Fruit fly (Drosophila melanogaster) whole organism, embryonic: Measurements from ENCODE around the gene CG10725.

Source experiments
- Antp ChIP-seq: fragments of 200-800 bp; sonication (Bioruptor generic); optimal IDR thresholded peaks from 3 replicates; lab custom pipeline; 2016; ENCODE audit warnings: missing biosample characterization, missing genetic modification characterization
- CG11695 ChIP-seq: fragments of 200-800 bp; sonication (Bioruptor generic); IDR thresholded peaks from 3 replicates; pipeline ENCODE4 v1.3.6; 2022; ENCODE audit warnings: missing biosample characterization, missing genetic modification characterization
- CG12104 ChIP-seq: fragments of 200-800 bp; sonication (Bioruptor generic); optimal IDR thresholded peaks from 3 replicates; lab custom pipeline; 2016; ENCODE audit warnings: missing biosample characterization, missing genetic modification characterization
- CG12299 ChIP-seq: fragments of 200-800 bp; sonication (Bioruptor generic); optimal IDR thresholded peaks from 2 replicates; lab custom pipeline; 2018; ENCODE audit warnings: missing biosample characterization, mild to moderate bottlenecking, missing genetic modification characterization
- CG13296 ChIP-seq: fragments of 200-800 bp; sonication (Bioruptor generic); optimal IDR thresholded peaks from 3 replicates; lab custom pipeline; 2018; ENCODE audit warnings: missing biosample characterization, mild to moderate bottlenecking, missing genetic modification characterization
- CG13624 ChIP-seq: fragments of 200-800 bp; sonication (Bioruptor generic); optimal IDR thresholded peaks from 2 replicates; lab custom pipeline; 2016; ENCODE audit warnings: missing biosample characterization, missing genetic modification characterization
- CG1529 ChIP-seq: fragments of 200-800 bp; sonication (Bioruptor generic); optimal IDR thresholded peaks from 3 replicates; lab custom pipeline; 2018; ENCODE audit warnings: missing biosample characterization, missing genetic modification characterization
- CG16779 ChIP-seq: fragments of 200-800 bp; sonication (Bioruptor generic); IDR thresholded peaks from 2 replicates; pipeline ENCODE4 v1.3.6; 2022; ENCODE audit warnings: missing biosample characterization, missing genetic modification characterization
- CG17829 ChIP-seq: fragments of 200-800 bp; optimal IDR thresholded peaks from 2 replicates; lab custom pipeline; 2019; ENCODE audit warnings: missing biosample characterization, mild to moderate bottlenecking, missing genetic modification characterization, moderate library complexity
- CG18262 ChIP-seq: fragments of 200-800 bp; optimal IDR thresholded peaks from 3 replicates; lab custom pipeline; 2019; ENCODE audit warnings: missing biosample characterization, mild to moderate bottlenecking, missing genetic modification characterization, moderate library complexity
- CG18599 ChIP-seq: fragments of 200-800 bp; sonication (Bioruptor generic); optimal IDR thresholded peaks from 3 replicates; lab custom pipeline; 2017; ENCODE audit warnings: missing biosample characterization, missing genetic modification characterization, mild to moderate bottlenecking, moderate library complexity, missing genetic modification reagents
- CG2116 ChIP-seq: fragments of 200-800 bp; sonication (Bioruptor generic); optimal IDR thresholded peaks from 3 replicates; lab custom pipeline; 2018; ENCODE audit warnings: missing biosample characterization, mild to moderate bottlenecking, missing genetic modification characterization
- CG2678 ChIP-seq: fragments of 200-800 bp; sonication (Bioruptor generic); optimal IDR thresholded peaks from 3 replicates; lab custom pipeline; 2019; ENCODE audit warnings: missing biosample characterization, mild to moderate bottlenecking, missing genetic modification characterization, moderate library complexity
- CG30431 ChIP-seq: fragments of 200-800 bp; sonication (Bioruptor generic); optimal IDR thresholded peaks from 2 replicates; lab custom pipeline; 2017; ENCODE audit warnings: missing biosample characterization, missing genetic modification characterization
- CG31388 ChIP-seq: fragments of 200-800 bp; sonication (Bioruptor generic); optimal IDR thresholded peaks from 2 replicates; lab custom pipeline; 2016; ENCODE audit warnings: missing biosample characterization, missing genetic modification characterization
- CG4404 ChIP-seq: fragments of 200-800 bp; sonication (Bioruptor generic); IDR thresholded peaks from 2 replicates; pipeline ENCODE4 v1.3.6; 2022; ENCODE audit warnings: missing biosample characterization, missing genetic modification characterization
- CG6765 ChIP-seq: fragments of 200-800 bp; sonication (Bioruptor generic); optimal IDR thresholded peaks from 3 replicates; lab custom pipeline; 2017; ENCODE audit warnings: missing biosample characterization, mild to moderate bottlenecking, missing genetic modification characterization
- CG7357 ChIP-seq: fragments of 200-800 bp; sonication (Bioruptor generic); IDR thresholded peaks from 3 replicates; pipeline ENCODE4 v1.3.6; 2022; ENCODE audit warnings: missing biosample characterization, missing genetic modification characterization
- CG7556 ChIP-seq: fragments of 200-800 bp; sonication (Bioruptor generic); optimal IDR thresholded peaks from 2 replicates; lab custom pipeline; 2017; ENCODE audit warnings: missing biosample characterization, mild to moderate bottlenecking, missing genetic modification characterization
- CG7786 ChIP-seq: fragments of 200-800 bp; sonication (Bioruptor generic); optimal IDR thresholded peaks from 2 replicates; lab custom pipeline; 2016; ENCODE audit warnings: missing biosample characterization, missing genetic modification characterization
- CG7963 ChIP-seq: fragments of 200-800 bp; sonication (Bioruptor generic); IDR thresholded peaks from 3 replicates; pipeline ENCODE4 v1.3.6; 2022; ENCODE audit warnings: missing biosample characterization, missing genetic modification characterization; ENCODE audit not compliant: partially characterized antibody
- CG8089 ChIP-seq: fragments of 200-800 bp; sonication (Bioruptor generic); optimal IDR thresholded peaks from 3 replicates; lab custom pipeline; 2016; ENCODE audit warnings: missing biosample characterization, missing genetic modification characterization
- CG8290 ChIP-seq, 3 experiments: fragments of 200-800 bp; sonication (Bioruptor generic); optimal IDR thresholded peaks; 2 replicates each; lab custom pipeline; 2016 to 2019; ENCODE audit warnings: missing biosample characterization in 3 of 3, missing genetic modification characterization in 3 of 3, mild to moderate bottlenecking in 2 of 3, moderate library complexity in 1 of 3
- CG9932 ChIP-seq: fragments of 200-800 bp; sonication (Bioruptor generic); IDR thresholded peaks from 2 replicates; pipeline ENCODE4 v1.3.6; 2022; ENCODE audit warnings: missing biosample characterization, missing genetic modification characterization
- Chrac-16 ChIP-seq: fragments of 200-800 bp; sonication (Bioruptor generic); optimal IDR thresholded peaks from 3 replicates; lab custom pipeline; 2016; ENCODE audit warnings: missing biosample characterization, missing genetic modification characterization
- Dref ChIP-seq: fragments of 200-800 bp; sonication (Bioruptor generic); IDR thresholded peaks from 2 replicates; pipeline ENCODE4 v1.3.6; 2022; ENCODE audit warnings: missing biosample characterization, missing genetic modification characterization
- ERR ChIP-seq: fragments of 200-800 bp; sonication (Bioruptor generic); optimal IDR thresholded peaks from 2 replicates; lab custom pipeline; 2016; ENCODE audit warnings: missing biosample characterization, missing genetic modification characterization
- Hr78 ChIP-seq, 2 experiments: fragments of 200-800 bp in 1 of 2; fragments of >200 bp in 1 of 2; sonication (Bioruptor generic) in 1 of 2; optimal IDR thresholded peaks; 2 replicates each; lab custom pipeline; 2017 to 2019; ENCODE audit warnings: missing biosample characterization in 2 of 2, missing genetic modification characterization in 2 of 2, mild to moderate bottlenecking in 1 of 2, moderate library complexity in 1 of 2
- NFAT ChIP-seq: fragments of 200-800 bp; sonication (Bioruptor generic); IDR thresholded peaks from 2 replicates; pipeline ENCODE4 v1.3.6; 2022; ENCODE audit warnings: missing biosample characterization, missing genetic modification characterization
- Neu2 ChIP-seq: fragments of 200-800 bp; sonication (Bioruptor generic); optimal IDR thresholded peaks from 3 replicates; lab custom pipeline; 2016; ENCODE audit warnings: missing biosample characterization, missing genetic modification characterization, borderline replicate concordance
- Scr ChIP-seq: fragments of 200-800 bp; sonication (Bioruptor generic); IDR thresholded peaks from 2 replicates; pipeline ENCODE4 v1.3.6; 2022; ENCODE audit warnings: missing biosample characterization, missing genetic modification characterization; ENCODE audit not compliant: partially characterized antibody
- Ssrp ChIP-seq: fragments of 200-800 bp; sonication (Bioruptor generic); optimal IDR thresholded peaks from 2 replicates; lab custom pipeline; 2018; ENCODE audit warnings: missing biosample characterization, mild to moderate bottlenecking, missing genetic modification characterization, moderate library complexity
- ash1 ChIP-seq: fragments of 200-800 bp; sonication (Bioruptor generic); optimal IDR thresholded peaks from 2 replicates; lab custom pipeline; 2018; ENCODE audit warnings: missing biosample characterization, mild to moderate bottlenecking, missing genetic modification characterization
- crc ChIP-seq: fragments of 200-800 bp; sonication (Bioruptor generic); optimal IDR thresholded peaks from 2 replicates; lab custom pipeline; 2016; ENCODE audit warnings: missing biosample characterization, missing genetic modification characterization
- dmrt11E ChIP-seq: fragments of 200-800 bp; sonication (Bioruptor generic); optimal IDR thresholded peaks from 3 replicates; lab custom pipeline; 2018; ENCODE audit warnings: missing biosample characterization, mild to moderate bottlenecking, missing genetic modification characterization, moderate library complexity
- dmrt99B ChIP-seq: fragments of 200-800 bp; sonication (Bioruptor generic); optimal IDR thresholded peaks from 2 replicates; lab custom pipeline; 2018; ENCODE audit warnings: missing biosample characterization, mild to moderate bottlenecking, missing genetic modification characterization, moderate library complexity
- dpn ChIP-seq, 2 experiments: fragments of 200-800 bp; sonication (Bioruptor generic); optimal IDR thresholded peaks; 3 replicates each; lab custom pipeline; 2016; ENCODE audit warnings: missing biosample characterization in 2 of 2, missing genetic modification characterization in 2 of 2
- fd3F ChIP-seq: fragments of 200-800 bp; sonication (Bioruptor generic); optimal IDR thresholded peaks from 2 replicates; lab custom pipeline; 2018; ENCODE audit warnings: missing biosample characterization, mild to moderate bottlenecking, missing genetic modification characterization, moderate library complexity
- hb ChIP-seq: fragments of 200-800 bp; sonication (Bioruptor generic); IDR thresholded peaks from 3 replicates; pipeline ENCODE4 v1.3.6; 2022; ENCODE audit warnings: missing biosample characterization, missing genetic modification characterization; ENCODE audit not compliant: partially characterized antibody
- knrl ChIP-seq: fragments of 200-800 bp; sonication (Bioruptor generic); IDR thresholded peaks from 3 replicates; pipeline ENCODE4 v1.3.6; 2022; ENCODE audit warnings: missing biosample characterization, missing genetic modification characterization; ENCODE audit not compliant: partially characterized antibody
- lilli ChIP-seq: fragments of 200-800 bp; sonication (Bioruptor generic); optimal IDR thresholded peaks from 3 replicates; lab custom pipeline; 2016; ENCODE audit warnings: missing biosample characterization, missing genetic modification characterization
- odd ChIP-seq: fragments of 200-800 bp; sonication (Bioruptor generic); optimal IDR thresholded peaks from 2 replicates; lab custom pipeline; 2017; ENCODE audit warnings: missing biosample characterization, mild to moderate bottlenecking, missing genetic modification characterization
- peb ChIP-seq: fragments of 200-800 bp; sonication (Bioruptor generic); IDR thresholded peaks from 2 replicates; pipeline ENCODE4 v1.3.6; 2022; ENCODE audit warnings: missing biosample characterization, missing genetic modification characterization
- schlank ChIP-seq: fragments of 200-800 bp; sonication (Bioruptor generic); optimal IDR thresholded peaks from 2 replicates; lab custom pipeline; 2018; ENCODE audit warnings: missing biosample characterization, mild to moderate bottlenecking, missing genetic modification characterization
- sd ChIP-seq: fragments of 200-800 bp; sonication (Bioruptor generic); optimal IDR thresholded peaks from 3 replicates; lab custom pipeline; 2018; ENCODE audit warnings: missing biosample characterization, mild to moderate bottlenecking, missing genetic modification characterization, moderate library complexity
- slbo ChIP-seq: fragments of 200-800 bp; sonication (Bioruptor generic); IDR thresholded peaks from 2 replicates; pipeline ENCODE4 v1.3.6; 2022; ENCODE audit warnings: missing biosample characterization, missing genetic modification characterization
- tio ChIP-seq: fragments of 200-800 bp; sonication (Bioruptor generic); optimal IDR thresholded peaks from 2 replicates; lab custom pipeline; 2017; ENCODE audit warnings: missing biosample characterization, missing genetic modification characterization, inconsistent platforms
- ttk ChIP-seq: fragments of 200-800 bp; sonication (Bioruptor generic); IDR thresholded peaks from 2 replicates; pipeline ENCODE4 v2.1.2; 2022; ENCODE audit warnings: missing biosample characterization, missing genetic modification characterization
- z ChIP-seq: fragments of 200-800 bp; sonication (Bioruptor generic); IDR thresholded peaks from 3 replicates; pipeline ENCODE4 v1.3.6; 2022; ENCODE audit warnings: missing biosample characterization, missing genetic modification characterization
- zen2 ChIP-seq: fragments of 200-800 bp; sonication (Bioruptor generic); IDR thresholded peaks from 3 replicates; pipeline ENCODE4 v1.3.6; 2022; ENCODE audit warnings: missing biosample characterization, missing genetic modification characterization; ENCODE audit not compliant: partially characterized antibody

Gene CG10725

dm6 chr3L:13432791-13433190, 5.0 kb upstream of the CG10725 start (continued):
- no peak for TF ChIP-seq ttk (GFP tag; lab: Robert Waterston, UW)
- TF ChIP-seq CG4404 (GFP tag; lab: Robert Waterston, UW) = no peak
- TF ChIP-seq CG7786 (GFP tag; lab: Kevin White, UChicago) = no peak
- no peak for TF ChIP-seq Antp (GFP tag; lab: Kevin White, UChicago)
- no peak for TF ChIP-seq peb (GFP tag; lab: Robert Waterston, UW)
- TF ChIP-seq z (GFP tag; lab: Robert Waterston, UW) = peak; percentile 55; the same call in 1 of the 3 replicates
- TF ChIP-seq CG18262 (tag; lab: Kevin White, UChicago) = no peak
- TF ChIP-seq hb (GFP tag; lab: Robert Waterston, UW) = no peak
- TF ChIP-seq Neu2 = no peak
- TF ChIP-seq CG8290 (GFP tag; optimal IDR thresholded peaks at IDR 0.05; lab: Kevin White, UChicago) = no peak
- TF ChIP-seq CG8290 (tag; optimal IDR thresholded peaks at IDR 0.05; lab: Kevin White, UChicago) = no peak
- no peak for TF ChIP-seq Ssrp (tag; lab: Kevin White, UChicago)
- no peak for TF ChIP-seq CG7556
- no peak for TF ChIP-seq CG16779 (GFP tag; lab: Robert Waterston, UW)
- TF ChIP-seq CG2116 = no peak
- TF ChIP-seq CG31388 (GFP tag; lab: Kevin White, UChicago) = no peak
- TF ChIP-seq CG6765 (GFP tag; lab: Kevin White, UChicago) = no peak
- no peak for TF ChIP-seq CG12299 (tag; lab: Kevin White, UChicago)
- TF ChIP-seq Dref (GFP tag; lab: Robert Waterston, UW) = no peak
- no peak for TF ChIP-seq CG8089 (GFP tag; lab: Kevin White, UChicago)
- no peak for TF ChIP-seq CG18599 (GFP tag; lab: Kevin White, UChicago)
- no peak for TF ChIP-seq lilli (GFP tag; lab: Kevin White, UChicago)
- no peak for TF ChIP-seq fd3F (GFP tag; lab: Kevin White, UChicago)
- TF ChIP-seq CG13624 (GFP tag; lab: Kevin White, UChicago) = no peak
- no peak for TF ChIP-seq crc
- TF ChIP-seq CG2678 (tag; lab: Kevin White, UChicago) = no peak
- TF ChIP-seq NFAT (GFP tag; lab: Robert Waterston, UW) = no peak
- TF ChIP-seq CG17829 = no peak
- TF ChIP-seq CG7963 (GFP tag; lab: Robert Waterston, UW) = peak; percentile 39; the same call in 2 of the 3 replicates
- TF ChIP-seq ERR = no peak
- TF ChIP-seq CG7357 (GFP tag; lab: Robert Waterston, UW) = no peak
- TF ChIP-seq odd (GFP tag; lab: Kevin White, UChicago) = no peak
- TF ChIP-seq ash1 (GFP tag; lab: Kevin White, UChicago) = no peak
- no peak for TF ChIP-seq CG11695 (GFP tag; lab: Robert Waterston, UW)
- no peak for TF ChIP-seq dmrt99B (tag; lab: Kevin White, UChicago)
- no peak for TF ChIP-seq CG12104 (GFP tag; lab: Kevin White, UChicago)
- no peak for TF ChIP-seq dpn (GFP tag; optimal IDR thresholded peaks at IDR 0.05; lab: Kevin White, UChicago)
- no peak for TF ChIP-seq CG9932 (GFP tag; lab: Robert Waterston, UW)
- TF ChIP-seq tio (GFP tag; lab: Kevin White, UChicago) = no peak
- TF ChIP-seq Hr78 (GFP tag; optimal IDR thresholded peaks at IDR 0.05; lab: Kevin White, UChicago) = peak in 1 of 2 experiments; percentile 45
- 0 out of 2 replicates have a peak, but pooled peaks have one; percentile 9 for TF ChIP-seq Scr (GFP tag; lab: Robert Waterston, UW)
- TF ChIP-seq CG13296 (GFP tag; lab: Kevin White, UChicago) = no peak
- TF ChIP-seq knrl = peak; percentile 19; the same call in 2 of the 3 replicates
- TF ChIP-seq sd (tag; lab: Kevin White, UChicago) = no peak
- no peak for TF ChIP-seq CG30431 (GFP tag; lab: Kevin White, UChicago)
- TF ChIP-seq CG1529 (GFP tag; lab: Kevin White, UChicago) = no peak
- TF ChIP-seq dmrt11E = no peak
- no peak for TF ChIP-seq schlank (tag; lab: Kevin White, UChicago)
- no peak; the same call in 2 of the 3 replicates for TF ChIP-seq zen2
- no peak for TF ChIP-seq Chrac-16 (GFP tag; lab: Kevin White, UChicago)
- TF ChIP-seq slbo = no peak
